Worm (Caenorhabditis elegans) whole organism, young adult: ENCODE data around the gene T06A1.5.

ENCODE experiments used
- Y67H2A.10 ChIP-seq: fragments of 200-800 bp; sonication (Bioruptor generic); conservative IDR thresholded peaks from 2 replicates; pipeline ENCODE4 v1.3.6; 2022; ENCODE audit warnings: missing genetic modification reagents, missing genetic modification characterization, missing compliant biosample characterization
- akir-1 ChIP-seq: fragments of 200-800 bp; sonication (Bioruptor generic); optimal IDR thresholded peaks from 2 replicates; lab custom pipeline; 2018; ENCODE audit warnings: mild to moderate bottlenecking, missing genetic modification characterization, moderate library complexity, missing compliant biosample characterization
- attf-6 ChIP-seq: fragments of 200-800 bp; sonication (Bioruptor generic); IDR thresholded peaks from 2 replicates; pipeline ENCODE4 v1.3.6; 2022; ENCODE audit warnings: missing genetic modification reagents, missing genetic modification characterization, missing compliant biosample characterization
- ceh-27 ChIP-seq: fragments of 200-800 bp; sonication (Bioruptor generic); optimal IDR thresholded peaks from 2 replicates; lab custom pipeline; 2018; ENCODE audit warnings: mild to moderate bottlenecking, missing genetic modification characterization, moderate library complexity, missing compliant biosample characterization
- madf-10 ChIP-seq: sonication (generic microtip); optimal IDR thresholded peaks from 2 replicates; lab custom pipeline; 2016; ENCODE audit warnings: mild to moderate bottlenecking, missing genetic modification characterization, missing compliant biosample characterization
- nhr-120 ChIP-seq: fragments of 200-800 bp; sonication (Bioruptor generic); IDR thresholded peaks from 2 replicates; pipeline ENCODE4 v1.3.6; 2022; ENCODE audit warnings: missing genetic modification characterization, missing compliant biosample characterization
- unc-62 ChIP-seq: fragments of 150-350 bp; optimal IDR thresholded peaks from 2 replicates; lab custom pipeline; 2014; ENCODE audit warnings: missing biosample characterization, missing genetic modification reagents, missing genetic modification characterization

DNA sequence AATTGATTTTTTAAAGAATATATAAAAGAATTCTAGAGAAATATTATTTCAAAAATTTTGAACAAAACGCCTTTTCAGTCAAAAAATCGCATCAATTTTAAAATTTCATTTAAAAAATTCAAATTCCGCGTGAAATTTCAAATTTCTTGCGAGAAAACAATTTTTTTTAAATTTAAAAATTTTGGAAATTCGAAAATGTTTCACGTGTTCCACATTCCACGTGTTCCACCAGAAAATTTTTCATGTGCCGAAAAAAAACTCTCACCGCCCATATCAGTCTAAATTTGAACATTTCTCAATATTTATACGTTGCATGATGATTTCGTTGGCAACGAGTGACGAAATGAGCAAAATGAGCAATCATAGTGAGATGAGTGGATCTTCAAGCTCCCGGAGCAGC is 48.0 kb downstream of the T06A1.5 start, which contains the start of gene fbxa-201:
- TF ChIP-seq nhr-120 (GFP tag; lab: Robert Waterston, UW) (no peak), Y67H2A.10 (no peak), madf-10 (tag; lab: Kevin White, UChicago) (no peak), unc-62 (GFP tag; lab: Kevin White, UChicago) (no peak), ceh-27 (GFP tag; lab: Kevin White, UChicago) (no peak), akir-1 (GFP tag; lab: Kevin White, UChicago) (no peak), attf-6 (GFP tag; lab: Robert Waterston, UW) (no peak)
